Fruit fly (Drosophila melanogaster) whole organism, embryonic: ENCODE measurements around the gene Grip128.

ENCODE experiments used
- Aef1 ChIP-seq: fragments of 200-800 bp; sonication (Bioruptor generic); IDR thresholded peaks from 3 replicates; pipeline ENCODE4 v1.3.6; 2022; ENCODE audit warnings: missing biosample characterization, missing genetic modification characterization
- Atf-2 ChIP-seq: fragments of 200-800 bp; sonication (Bioruptor generic); optimal IDR thresholded peaks from 2 replicates; lab custom pipeline; 2016; ENCODE audit warnings: missing biosample characterization, missing genetic modification characterization
- Bgb ChIP-seq: fragments of 200-800 bp; sonication (Bioruptor generic); IDR thresholded peaks from 2 replicates; pipeline ENCODE4 v1.3.6; 2022; ENCODE audit warnings: missing biosample characterization, missing genetic modification characterization; ENCODE audit not compliant: partially characterized antibody
- CG10147 ChIP-seq: fragments of 200-800 bp; sonication (Bioruptor generic); optimal IDR thresholded peaks from 2 replicates; lab custom pipeline; 2019; ENCODE audit warnings: missing biosample characterization, mild to moderate bottlenecking, missing genetic modification characterization, moderate library complexity
- CG11723 ChIP-seq: fragments of 200-800 bp; sonication (Bioruptor generic); optimal IDR thresholded peaks from 2 replicates; lab custom pipeline; 2017; ENCODE audit warnings: missing biosample characterization, mild to moderate bottlenecking, missing genetic modification characterization
- CG12104 ChIP-seq: fragments of 200-800 bp; sonication (Bioruptor generic); optimal IDR thresholded peaks from 3 replicates; lab custom pipeline; 2016; ENCODE audit warnings: missing biosample characterization, missing genetic modification characterization
- CG1233 ChIP-seq: fragments of 200-800 bp; sonication (Bioruptor generic); optimal IDR thresholded peaks from 4 replicates; lab custom pipeline; 2018; ENCODE audit warnings: missing biosample characterization, mild to moderate bottlenecking, missing genetic modification characterization
- CG14860 ChIP-seq: fragments of 200-800 bp; sonication (Bioruptor generic); IDR thresholded peaks from 3 replicates; pipeline ENCODE4 v1.3.6; 2022; ENCODE audit warnings: missing biosample characterization, missing genetic modification characterization; ENCODE audit not compliant: partially characterized antibody
- CG15269 ChIP-seq: fragments of 200-800 bp; sonication (Bioruptor generic); optimal IDR thresholded peaks from 2 replicates; lab custom pipeline; 2018; ENCODE audit warnings: missing biosample characterization, mild to moderate bottlenecking, missing genetic modification characterization, moderate library complexity
- CG15696 ChIP-seq: fragments of 200-800 bp; sonication (Bioruptor generic); optimal IDR thresholded peaks from 2 replicates; lab custom pipeline; 2019; ENCODE audit warnings: missing biosample characterization, mild to moderate bottlenecking, missing genetic modification characterization, moderate library complexity
- CG17802 ChIP-seq: fragments of 200-800 bp; sonication (Bioruptor generic); optimal IDR thresholded peaks from 2 replicates; lab custom pipeline; 2018; ENCODE audit warnings: missing biosample characterization, mild to moderate bottlenecking, missing genetic modification characterization, moderate library complexity
- CG1792 ChIP-seq: fragments of 200-800 bp; sonication (Bioruptor generic); optimal IDR thresholded peaks from 2 replicates; lab custom pipeline; 2016; ENCODE audit warnings: missing biosample characterization, missing genetic modification characterization
- CG18011 ChIP-seq: fragments of 200-800 bp; sonication (Bioruptor generic); optimal IDR thresholded peaks from 2 replicates; lab custom pipeline; 2017; ENCODE audit warnings: missing biosample characterization, missing genetic modification characterization, mild to moderate bottlenecking, moderate library complexity, missing genotype
- CG3407 ChIP-seq: fragments of 200-800 bp; sonication (Bioruptor generic); optimal IDR thresholded peaks from 2 replicates; lab custom pipeline; 2018; ENCODE audit warnings: missing biosample characterization, mild to moderate bottlenecking, missing genetic modification characterization
- CG3995 ChIP-seq: fragments of 200-800 bp; sonication (Bioruptor generic); optimal IDR thresholded peaks from 3 replicates; lab custom pipeline; 2016; ENCODE audit warnings: missing biosample characterization, missing genetic modification characterization
- CG4328 ChIP-seq: fragments of 200-800 bp; sonication (Bioruptor generic); optimal IDR thresholded peaks from 3 replicates; lab custom pipeline; 2017; ENCODE audit warnings: missing biosample characterization, missing genetic modification reagents, missing genetic modification characterization
- CG8388 ChIP-seq: fragments of 200-800 bp; sonication (Bioruptor generic); optimal IDR thresholded peaks from 2 replicates; lab custom pipeline; 2019; ENCODE audit warnings: missing biosample characterization, mild to moderate bottlenecking, missing genetic modification characterization, moderate library complexity
- CG8478 ChIP-seq: fragments of >200 bp; optimal IDR thresholded peaks from 2 replicates; lab custom pipeline; 2018
- CG8765 ChIP-seq: fragments of 200-800 bp; sonication (Bioruptor generic); IDR thresholded peaks from 2 replicates; pipeline ENCODE4 v1.3.6; 2022; ENCODE audit warnings: missing biosample characterization, missing genetic modification characterization
- CTCF ChIP-seq: fragments of 200-800 bp; sonication (Bioruptor generic); optimal IDR thresholded peaks from 2 replicates; lab custom pipeline; 2017; ENCODE audit warnings: missing biosample characterization, mild to moderate bottlenecking, missing genetic modification characterization, moderate library complexity
- E2f2 ChIP-seq: fragments of 200-800 bp; sonication (Bioruptor generic); IDR thresholded peaks from 2 replicates; pipeline ENCODE4 v1.3.6; 2022; ENCODE audit warnings: missing biosample characterization, missing genetic modification characterization
- H2.0 ChIP-seq: fragments of 200-800 bp; sonication (Bioruptor generic); IDR thresholded peaks from 2 replicates; pipeline ENCODE4 v1.3.6; 2022; ENCODE audit warnings: missing biosample characterization, missing genetic modification characterization
- HHEX ChIP-seq: fragments of 200-800 bp; sonication (Bioruptor generic); optimal IDR thresholded peaks from 3 replicates; lab custom pipeline; 2017; ENCODE audit warnings: missing biosample characterization, mild to moderate bottlenecking, missing genetic modification characterization, missing genetic modification reagents
- HmgZ ChIP-seq: fragments of 200-800 bp; sonication (Bioruptor generic); optimal IDR thresholded peaks from 2 replicates; lab custom pipeline; 2018; ENCODE audit warnings: missing biosample characterization, mild to moderate bottlenecking, missing genetic modification characterization
- Kr ChIP-seq: fragments of 200-800 bp; sonication (Bioruptor generic); optimal IDR thresholded peaks from 2 replicates; lab custom pipeline; 2017; ENCODE audit warnings: missing biosample characterization, mild to moderate bottlenecking, missing genetic modification characterization
- MBD-R2 ChIP-seq: fragments of 200-800 bp; sonication (Bioruptor generic); IDR thresholded peaks from 2 replicates; pipeline ENCODE4 v1.3.6; 2022; ENCODE audit warnings: missing biosample characterization, missing genetic modification characterization
- MESR4 ChIP-seq: fragments of 200-800 bp; sonication (Bioruptor generic); optimal IDR thresholded peaks from 2 replicates; lab custom pipeline; 2018; ENCODE audit warnings: missing biosample characterization, mild to moderate bottlenecking, missing genetic modification characterization, moderate library complexity
- Meics ChIP-seq: fragments of 200-800 bp; sonication (Bioruptor generic); optimal IDR thresholded peaks from 2 replicates; lab custom pipeline; 2017; ENCODE audit warnings: missing biosample characterization, mild to moderate bottlenecking, missing genetic modification characterization
- NFAT ChIP-seq: fragments of 200-800 bp; sonication (Bioruptor generic); IDR thresholded peaks from 2 replicates; pipeline ENCODE4 v1.3.6; 2022; ENCODE audit warnings: missing biosample characterization, missing genetic modification characterization
- Nf-YB ChIP-seq: fragments of 200-800 bp; sonication (Bioruptor generic); optimal IDR thresholded peaks from 3 replicates; lab custom pipeline; 2019; ENCODE audit warnings: missing biosample characterization, mild to moderate bottlenecking, missing genetic modification characterization, moderate library complexity
- Oli ChIP-seq: fragments of 200-800 bp; sonication (Bioruptor generic); optimal IDR thresholded peaks from 2 replicates; lab custom pipeline; 2018; ENCODE audit warnings: missing biosample characterization, mild to moderate bottlenecking, missing genetic modification characterization, moderate library complexity
- Pdp1 ChIP-seq, 2 experiments: fragments of 200-800 bp; sonication (Bioruptor generic); optimal IDR thresholded peaks; 3 replicates each; lab custom pipeline; 2016; ENCODE audit warnings: missing biosample characterization in 2 of 2, missing genetic modification characterization in 2 of 2, mild to moderate bottlenecking in 1 of 2, moderate library complexity in 1 of 2
- Side ChIP-seq: fragments of 200-800 bp; sonication (Bioruptor generic); optimal IDR thresholded peaks from 2 replicates; lab custom pipeline; 2016; ENCODE audit warnings: missing biosample characterization, missing genetic modification characterization
- Sry-δ ChIP-seq: fragments of 200-800 bp; sonication (Bioruptor generic); optimal IDR thresholded peaks from 2 replicates; lab custom pipeline; 2016; ENCODE audit warnings: missing biosample characterization, missing genetic modification characterization
- YL-1 ChIP-seq: fragments of 200-800 bp; sonication (Bioruptor generic); optimal IDR thresholded peaks from 3 replicates; lab custom pipeline; 2017; ENCODE audit warnings: missing biosample characterization, mild to moderate bottlenecking, missing genetic modification characterization
- ab ChIP-seq: fragments of 200-800 bp; sonication (Bioruptor generic); optimal IDR thresholded peaks from 2 replicates; lab custom pipeline; 2016; ENCODE audit warnings: missing biosample characterization, missing genetic modification characterization
- al ChIP-seq: fragments of 200-800 bp; sonication (Bioruptor generic); IDR thresholded peaks from 2 replicates; pipeline ENCODE4 v1.3.6; 2022; ENCODE audit warnings: missing biosample characterization, missing genetic modification characterization
- bsh ChIP-seq, 2 experiments: fragments of 200-800 bp; sonication (Bioruptor generic); optimal IDR thresholded peaks; 2 replicates each; lab custom pipeline; 2017 to 2018; ENCODE audit warnings: mild to moderate bottlenecking in 2 of 2, missing biosample characterization in 2 of 2, missing genetic modification characterization in 2 of 2, moderate library complexity in 1 of 2
- cg ChIP-seq: fragments of 200-800 bp; sonication (Bioruptor generic); optimal IDR thresholded peaks from 3 replicates; lab custom pipeline; 2019; ENCODE audit warnings: missing biosample characterization, mild to moderate bottlenecking, missing genetic modification characterization, moderate library complexity
- danr ChIP-seq: fragments of 200-800 bp; sonication (Bioruptor generic); IDR thresholded peaks from 2 replicates; pipeline ENCODE4 v1.3.6; 2022; ENCODE audit warnings: missing biosample characterization, missing genetic modification characterization
- ems ChIP-seq: fragments of 200-800 bp; sonication (Bioruptor generic); optimal IDR thresholded peaks from 3 replicates; lab custom pipeline; 2016; ENCODE audit warnings: missing biosample characterization, missing genetic modification characterization
- fru ChIP-seq: fragments of >200 bp; optimal IDR thresholded peaks from 2 replicates; lab custom pipeline; 2017
- gcm ChIP-seq: fragments of 200-800 bp; sonication (Bioruptor generic); optimal IDR thresholded peaks from 2 replicates; lab custom pipeline; 2019; ENCODE audit warnings: missing biosample characterization, mild to moderate bottlenecking, missing genetic modification characterization, moderate library complexity
- gcm2 ChIP-seq: fragments of 200-800 bp; sonication (Bioruptor generic); optimal IDR thresholded peaks from 2 replicates; lab custom pipeline; 2016; ENCODE audit warnings: missing biosample characterization, missing genetic modification characterization
- jumu ChIP-seq: fragments of 200-800 bp; sonication (Bioruptor generic); optimal IDR thresholded peaks from 3 replicates; lab custom pipeline; 2016; ENCODE audit warnings: missing biosample characterization, missing genetic modification characterization
- klu ChIP-seq: fragments of 200-800 bp; sonication (Bioruptor generic); IDR thresholded peaks from 2 replicates; pipeline ENCODE4 v1.3.6; 2022; ENCODE audit warnings: missing biosample characterization, missing genetic modification characterization
- lola ChIP-seq, 3 experiments: fragments of >200 bp in 2 of 3; fragments of 200-800 bp in 1 of 3; sonication (Bioruptor generic) in 1 of 3; optimal IDR thresholded peaks; 2 replicates each; lab custom pipeline; 2017 to 2019; ENCODE audit warnings: missing biosample characterization in 3 of 3, missing genetic modification characterization in 3 of 3, mild to moderate bottlenecking in 1 of 3, moderate library complexity in 1 of 3
- run ChIP-seq: fragments of 200-800 bp; sonication (Bioruptor generic); optimal IDR thresholded peaks from 3 replicates; lab custom pipeline; 2018; ENCODE audit warnings: missing biosample characterization, mild to moderate bottlenecking, missing genetic modification characterization
- stwl ChIP-seq: fragments of 200-800 bp; sonication (Bioruptor generic); optimal IDR thresholded peaks from 3 replicates; lab custom pipeline; 2018; ENCODE audit warnings: missing biosample characterization, mild to moderate bottlenecking, missing genetic modification characterization, moderate library complexity
- twi ChIP-seq: fragments of 200-800 bp; optimal IDR thresholded peaks from 2 replicates; lab custom pipeline; 2019; ENCODE audit warnings: missing biosample characterization, mild to moderate bottlenecking, missing genetic modification characterization, moderate library complexity

Grip128 gene

dm6 chrX:15449490-15450326, 22.2 kb downstream of the Grip128 start, which contains the start of the genes Scamp and Ahcy (continued):
- peak; percentile 93 for TF ChIP-seq cg (GFP tag; lab: Kevin White, UChicago)
- peak; percentile 38 for TF ChIP-seq MBD-R2 (GFP tag; lab: Robert Waterston, UW)
- TF ChIP-seq Nf-YB (GFP tag; lab: Kevin White, UChicago), result no peak
- no peak for TF ChIP-seq CG8388 (GFP tag; lab: Kevin White, UChicago)
- TF ChIP-seq YL-1 (GFP tag; lab: Kevin White, UChicago), result peak; percentile 57
- no peak for TF ChIP-seq HHEX (GFP tag; lab: Kevin White, UChicago)
- TF ChIP-seq stwl (tag; lab: Kevin White, UChicago), result peak; percentile 32
- no peak for TF ChIP-seq gcm2 (GFP tag; lab: Kevin White, UChicago)
- TF ChIP-seq Aef1 (GFP tag; lab: Robert Waterston, UW), result no peak
- TF ChIP-seq Bgb (GFP tag; lab: Robert Waterston, UW), result peak; percentile 32; the same call in 1 of the 2 replicates
- TF ChIP-seq twi (tag; lab: Kevin White, UChicago), result no peak
- TF ChIP-seq CG18011 (GFP tag; lab: Kevin White, UChicago), result peak; percentile 39
- TF ChIP-seq CG15269 (tag; lab: Kevin White, UChicago), result peak; percentile 17
- no peak for TF ChIP-seq CG8765 (GFP tag; lab: Robert Waterston, UW)
- no peak for TF ChIP-seq Oli
- no peak for TF ChIP-seq gcm (GFP tag; lab: Kevin White, UChicago)
- peak; percentile 59 for TF ChIP-seq Meics (GFP tag; lab: Kevin White, UChicago)
- no peak for TF ChIP-seq CTCF (GFP tag; lab: Kevin White, UChicago)
- no peak for TF ChIP-seq CG1233
- no peak for TF ChIP-seq H2.0
- TF ChIP-seq E2f2 (GFP tag; lab: Robert Waterston, UW), result no peak; the same call in 1 of the 2 replicates
- TF ChIP-seq ab (GFP tag; lab: Kevin White, UChicago), result no peak
- TF ChIP-seq CG1792 (GFP tag; lab: Kevin White, UChicago), result no peak
- peak; percentile 53; the same call in 2 of the 3 replicates for TF ChIP-seq CG14860 (GFP tag; lab: Robert Waterston, UW)
- TF ChIP-seq Sry-δ (GFP tag; lab: Kevin White, UChicago), result peak; percentile 80
- no peak for TF ChIP-seq bsh (GFP tag; optimal IDR thresholded peaks at IDR 0.05; lab: Kevin White, UChicago)
- no peak for TF ChIP-seq CG4328 (GFP tag; lab: Kevin White, UChicago)
- TF ChIP-seq CG12104, result no peak
- TF ChIP-seq al (GFP tag; lab: Robert Waterston, UW), result no peak
- TF ChIP-seq CG3995 (GFP tag; lab: Kevin White, UChicago), result peak; percentile 16
- 0 out of 2 replicates have a peak, but pooled peaks have one; percentile 12 for TF ChIP-seq NFAT (GFP tag; lab: Robert Waterston, UW)
- no peak for TF ChIP-seq Kr (GFP tag; lab: Kevin White, UChicago)
- TF ChIP-seq lola (GFP tag; optimal IDR thresholded peaks at IDR 0.05; lab: Kevin White, UChicago), result peak in 1 of 3 experiments; percentile 10
- peak; percentile 81 for TF ChIP-seq CG8478
- TF ChIP-seq Atf-2 (GFP tag; lab: Kevin White, UChicago), result no peak
- no peak for TF ChIP-seq fru
- peak; percentile 91 for TF ChIP-seq MESR4
- TF ChIP-seq Pdp1 (GFP tag; optimal IDR thresholded peaks at IDR 0.05; lab: Kevin White, UChicago), result no peak
- TF ChIP-seq CG3407, result no peak
- TF ChIP-seq danr, result no peak
- no peak for TF ChIP-seq run (tag; lab: Kevin White, UChicago)
- TF ChIP-seq CG15696 (tag; lab: Kevin White, UChicago), result no peak
- TF ChIP-seq CG11723, result no peak
- no peak for TF ChIP-seq ems (GFP tag; lab: Kevin White, UChicago)
- no peak for TF ChIP-seq HmgZ (tag; lab: Kevin White, UChicago)
- TF ChIP-seq jumu, result no peak
- TF ChIP-seq CG17802 (tag; lab: Kevin White, UChicago), result no peak
- TF ChIP-seq CG10147, result peak; percentile 6
- TF ChIP-seq Side (GFP tag; lab: Kevin White, UChicago), result no peak
- no peak for TF ChIP-seq klu
